Worm (Caenorhabditis elegans) whole organism, young adult: ENCODE measurements around the gene npr-3.
A peak's percentile ranks its signal among the peaks of the same experiment; 100 is the strongest.

ENCODE experiments used
- C06A6.2 ChIP-seq: fragments of 200-800 bp; sonication (Bioruptor generic); conservative IDR thresholded peaks from 2 replicates; pipeline ENCODE4 v1.3.6; 2022; ENCODE audit warnings: missing genetic modification characterization, missing compliant biosample characterization
- D2030.7 ChIP-seq: fragments of 200-800 bp; sonication (Bioruptor generic); IDR thresholded peaks from 2 replicates; pipeline ENCODE4 v1.3.6; 2022; ENCODE audit warnings: missing genetic modification reagents, missing genetic modification characterization, missing compliant biosample characterization
- F10E7.11 ChIP-seq: sonication (generic microtip); optimal IDR thresholded peaks from 2 replicates; lab custom pipeline; 2017; ENCODE audit warnings: mild to moderate bottlenecking, missing genetic modification characterization, moderate library complexity, missing compliant biosample characterization
- F33H1.4 ChIP-seq: fragments of 200-800 bp; sonication (Bioruptor generic); IDR thresholded peaks from 2 replicates; pipeline ENCODE4 v1.3.6; 2022; ENCODE audit warnings: missing genetic modification reagents, missing genetic modification characterization, missing compliant biosample characterization
- F49E8.2 ChIP-seq: sonication (generic microtip); optimal IDR thresholded peaks from 3 replicates; lab custom pipeline; 2017; ENCODE audit warnings: missing genetic modification characterization, mild to moderate bottlenecking, missing compliant biosample characterization, antibody characterized with exemption, moderate library complexity; ENCODE audit not compliant: insufficient read depth
- F55B11.4 ChIP-seq: sonication (generic microtip); optimal IDR thresholded peaks from 2 replicates; lab custom pipeline; 2016; ENCODE audit warnings: missing compliant biosample characterization, missing genetic modification characterization, borderline replicate concordance; ENCODE audit not compliant: insufficient read depth
- K11D2.4 ChIP-seq: fragments of 200-800 bp; sonication (Bioruptor generic); IDR thresholded peaks from 2 replicates; pipeline ENCODE4 v1.3.6; 2022; ENCODE audit warnings: missing genetic modification reagents, missing genetic modification characterization, missing compliant biosample characterization
- K12H6.12 ChIP-seq: fragments of 200-800 bp; sonication (Bioruptor generic); optimal IDR thresholded peaks from 2 replicates; lab custom pipeline; 2018; ENCODE audit warnings: mild to moderate bottlenecking, missing genetic modification characterization, missing compliant biosample characterization
- Y53G8AR.9 ChIP-seq: fragments of 200-800 bp; sonication (Bioruptor generic); conservative IDR thresholded peaks from 2 replicates; pipeline ENCODE4 v1.3.6; 2022; ENCODE audit warnings: missing genetic modification reagents, missing genetic modification characterization, missing compliant biosample characterization
- Y95B8A.8 ChIP-seq: fragments of 200-800 bp; sonication (Bioruptor generic); IDR thresholded peaks from 2 replicates; pipeline ENCODE4 v1.3.6; 2022; ENCODE audit warnings: missing genetic modification reagents, missing genetic modification characterization, missing compliant biosample characterization
- aptf-2 ChIP-seq: fragments of 200-800 bp; sonication (Bioruptor generic); conservative IDR thresholded peaks from 2 replicates; pipeline ENCODE4 v1.3.6; 2022; ENCODE audit warnings: missing genetic modification reagents, missing genetic modification characterization, missing compliant biosample characterization
- aptf-3 ChIP-seq: fragments of 200-800 bp; sonication (Bioruptor generic); IDR thresholded peaks from 2 replicates; pipeline ENCODE4 v1.3.6; 2022; ENCODE audit warnings: missing genetic modification characterization, missing compliant biosample characterization
- attf-5 ChIP-seq: fragments of 200-800 bp; sonication (Bioruptor generic); optimal IDR thresholded peaks from 2 replicates; lab custom pipeline; 2018; ENCODE audit warnings: mild to moderate bottlenecking, missing genetic modification characterization, missing compliant biosample characterization
- bed-1 ChIP-seq: fragments of 200-800 bp; sonication (Bioruptor generic); IDR thresholded peaks from 2 replicates; pipeline ENCODE4 v1.3.6; 2022; ENCODE audit warnings: missing genetic modification reagents, missing genetic modification characterization, missing compliant biosample characterization
- bed-2 ChIP-seq: fragments of 200-800 bp; sonication (Bioruptor generic); IDR thresholded peaks from 2 replicates; pipeline ENCODE4 v1.3.6; 2022; ENCODE audit warnings: missing genetic modification reagents, missing genetic modification characterization, missing compliant biosample characterization
- ccch-3 ChIP-seq: fragments of 200-800 bp; sonication (Bioruptor generic); optimal IDR thresholded peaks from 2 replicates; lab custom pipeline; 2018; ENCODE audit warnings: mild to moderate bottlenecking, missing genetic modification characterization, missing compliant biosample characterization
- cebp-1 ChIP-seq, 2 experiments: fragments of 200-800 bp in 1 of 2; sonication (Bioruptor generic) in 1 of 2; sonication (generic microtip) in 1 of 2; IDR thresholded peaks in 1 of 2; optimal IDR thresholded peaks in 1 of 2; 2 replicates each; pipeline versions ENCODE4 v1.3.6 to Lab custom; 2017 to 2022; ENCODE audit warnings: missing compliant biosample characterization in 2 of 2, missing genetic modification characterization in 2 of 2, mild to moderate bottlenecking in 1 of 2, missing genetic modification reagents in 1 of 2, moderate library complexity in 1 of 2
- ceh-100 ChIP-seq: fragments of 200-800 bp; sonication (Bioruptor generic); IDR thresholded peaks from 2 replicates; pipeline ENCODE4 v1.3.6; 2022; ENCODE audit warnings: missing genetic modification reagents, missing genetic modification characterization, missing compliant biosample characterization
- ceh-58 ChIP-seq: fragments of 200-800 bp; sonication (Bioruptor generic); IDR thresholded peaks from 2 replicates; pipeline ENCODE4 v1.3.6; 2022; ENCODE audit warnings: missing genetic modification characterization, missing compliant biosample characterization
- ceh-91 ChIP-seq: fragments of 200-800 bp; sonication (Bioruptor generic); IDR thresholded peaks from 2 replicates; pipeline ENCODE4 v1.3.6; 2022; ENCODE audit warnings: missing genetic modification reagents, missing genetic modification characterization, missing compliant biosample characterization
- chd-7 ChIP-seq: sonication (generic microtip); optimal IDR thresholded peaks from 2 replicates; lab custom pipeline; 2016; ENCODE audit warnings: mild to moderate bottlenecking, missing genetic modification characterization, moderate library complexity, missing compliant biosample characterization
- die-1 ChIP-seq: sonication (generic microtip); optimal IDR thresholded peaks from 2 replicates; lab custom pipeline; 2016; ENCODE audit warnings: missing genotype, mild to moderate bottlenecking, missing genetic modification characterization, missing compliant biosample characterization
- ekl-4 ChIP-seq: fragments of 200-800 bp; sonication (Bioruptor generic); IDR thresholded peaks from 2 replicates; pipeline ENCODE4 v1.3.6; 2022; ENCODE audit warnings: missing genetic modification reagents, missing genetic modification characterization, missing compliant biosample characterization
- ets-4 ChIP-seq: fragments of 200-800 bp; sonication (Bioruptor generic); optimal IDR thresholded peaks from 2 replicates; lab custom pipeline; 2018; ENCODE audit warnings: mild to moderate bottlenecking, missing genetic modification characterization, missing compliant biosample characterization
- hmg-1.2 ChIP-seq: fragments of 200-800 bp; sonication (Bioruptor generic); IDR thresholded peaks from 2 replicates; pipeline ENCODE4 v1.3.6; 2022; ENCODE audit warnings: missing genetic modification reagents, missing genetic modification characterization, missing compliant biosample characterization
- lin-26 ChIP-seq: fragments of 200-800 bp; sonication (Bioruptor generic); IDR thresholded peaks from 2 replicates; pipeline ENCODE4 v1.3.6; 2022; ENCODE audit warnings: missing genetic modification reagents, missing genetic modification characterization, missing compliant biosample characterization
- lin-35 ChIP-seq, 3 experiments: fragments of 150-350 bp in 2 of 3; sonication (generic microtip) in 1 of 3; optimal IDR thresholded peaks; 2 replicates each; lab custom pipeline; 2014 to 2018; ENCODE audit warnings: missing biosample characterization in 3 of 3, missing genetic modification characterization in 3 of 3, missing genetic modification reagents in 3 of 3
- lin-40 ChIP-seq: sonication (generic microtip); optimal IDR thresholded peaks from 2 replicates; lab custom pipeline; 2016; ENCODE audit warnings: missing genetic modification characterization, mild to moderate bottlenecking, missing compliant biosample characterization, missing genotype, missing genetic modification reagents
- lir-1 ChIP-seq: fragments of 200-800 bp; sonication (Bioruptor generic); conservative IDR thresholded peaks from 2 replicates; pipeline ENCODE4 v1.3.6; 2022; ENCODE audit warnings: missing genetic modification reagents, missing genetic modification characterization, missing compliant biosample characterization
- mes-4 ChIP-seq: sonication (generic microtip); optimal IDR thresholded peaks from 2 replicates; lab custom pipeline; 2016; ENCODE audit warnings: missing genotype, missing genetic modification characterization, missing compliant biosample characterization
- nfya-1 ChIP-seq: sonication (generic microtip); optimal IDR thresholded peaks from 2 replicates; lab custom pipeline; 2017; ENCODE audit warnings: antibody characterized with exemption, missing compliant biosample characterization, missing genetic modification characterization, borderline replicate concordance; ENCODE audit not compliant: insufficient read depth
- nfyb-1 ChIP-seq: fragments of 200-800 bp; sonication (Bioruptor generic); IDR thresholded peaks from 2 replicates; pipeline ENCODE4 v1.3.6; 2022; ENCODE audit warnings: missing genetic modification reagents, missing genetic modification characterization, missing compliant biosample characterization
- nhr-179 ChIP-seq: sonication (generic microtip); optimal IDR thresholded peaks from 2 replicates; lab custom pipeline; 2016; ENCODE audit warnings: mild to moderate bottlenecking, missing genetic modification characterization, missing compliant biosample characterization
- nhr-27 ChIP-seq: fragments of 200-800 bp; sonication (Bioruptor generic); optimal IDR thresholded peaks from 2 replicates; lab custom pipeline; 2018; ENCODE audit warnings: mild to moderate bottlenecking, missing genetic modification characterization, moderate library complexity, missing compliant biosample characterization
- pbrm-1 ChIP-seq: fragments of 200-800 bp; sonication (Bioruptor generic); IDR thresholded peaks from 2 replicates; pipeline ENCODE4 v1.3.6; 2022; ENCODE audit warnings: missing genetic modification reagents, missing genetic modification characterization, missing compliant biosample characterization
- pha-4 ChIP-seq: fragments of 150-350 bp; sonication (generic microtip); optimal IDR thresholded peaks from 2 replicates; lab custom pipeline; 2014; ENCODE audit warnings: missing biosample characterization, missing genetic modification reagents, missing genetic modification characterization
- rcor-1 ChIP-seq: fragments of 200-800 bp; sonication (Bioruptor generic); IDR thresholded peaks from 2 replicates; pipeline ENCODE4 v1.3.6; 2022; ENCODE audit warnings: missing genetic modification reagents, missing genetic modification characterization, missing compliant biosample characterization
- rpc-1 ChIP-seq, 2 experiments: fragments of 150-350 bp in 1 of 2; sonication (generic microtip) in 1 of 2; optimal IDR thresholded peaks; 2 replicates each; lab custom pipeline; 2014 to 2018; ENCODE audit warnings: missing biosample characterization in 1 of 2, missing genetic modification characterization in 1 of 2, missing genetic modification reagents in 1 of 2, missing genotype in 1 of 2
- sea-2 ChIP-seq: fragments of 200-800 bp; sonication (Bioruptor generic); IDR thresholded peaks from 2 replicates; pipeline ENCODE4 v1.3.6; 2022; ENCODE audit warnings: missing genetic modification characterization, missing compliant biosample characterization
- tbp1 ChIP-seq: fragments of 200-800 bp; sonication (Bioruptor generic); optimal IDR thresholded peaks from 2 replicates; lab custom pipeline; 2018; ENCODE audit warnings: mild to moderate bottlenecking, missing genetic modification characterization, missing compliant biosample characterization
- tbx-9 ChIP-seq: sonication (generic microtip); optimal IDR thresholded peaks from 2 replicates; lab custom pipeline; 2016; ENCODE audit warnings: borderline replicate concordance, missing genetic modification characterization, inconsistent platforms, missing compliant biosample characterization
- tlf-1 ChIP-seq: fragments of 200-800 bp; sonication (Bioruptor generic); optimal IDR thresholded peaks from 2 replicates; lab custom pipeline; 2018; ENCODE audit warnings: mild to moderate bottlenecking, missing genetic modification characterization, missing compliant biosample characterization
- unc-130 ChIP-seq: sonication (generic microtip); optimal IDR thresholded peaks from 2 replicates; lab custom pipeline; 2016; ENCODE audit warnings: missing genetic modification reagents, missing genetic modification characterization, missing compliant biosample characterization
- unc-62 ChIP-seq: fragments of 150-350 bp; optimal IDR thresholded peaks from 2 replicates; lab custom pipeline; 2014; ENCODE audit warnings: missing biosample characterization, missing genetic modification reagents, missing genetic modification characterization
- ztf-18 ChIP-seq: sonication (generic microtip); optimal IDR thresholded peaks from 2 replicates; lab custom pipeline; 2016; ENCODE audit warnings: missing genotype, mild to moderate bottlenecking, missing genetic modification characterization, missing compliant biosample characterization
- ztf-28 ChIP-seq: fragments of 200-800 bp; sonication (Bioruptor generic); IDR thresholded peaks from 2 replicates; pipeline ENCODE4 v1.3.6; 2022; ENCODE audit warnings: missing genetic modification reagents, missing genetic modification characterization, missing compliant biosample characterization

Gene npr-3

ce11 chrIV:11480027-11480896 is 20.5 kb downstream of the npr-3 start, which contains the start of the genes mbf-1 and nse-4 (continued):
- TF ChIP-seq ekl-4 (GFP tag; lab: Robert Waterston, UW) (0 out of 2 replicates have a peak, but pooled peaks have one; percentile 34), hmg-1.2 (peak; percentile 37; the same call in 1 of the 2 replicates), F49E8.2 (tag; lab: Kevin White, UChicago) (peak; percentile 23), nhr-179 (no peak), Y53G8AR.9 (no peak), tbx-9 (tag; lab: Kevin White, UChicago) (no peak), rpc-1 (optimal IDR thresholded peaks at IDR 0.05; lab: Kevin White, UChicago) (peak; percentile 34), rpc-1 (tag; optimal IDR thresholded peaks at IDR 0.05; lab: Kevin White, UChicago) (no peak), K12H6.12 (no peak), rcor-1 (GFP tag; lab: Robert Waterston, UW) (no peak), ceh-58 (GFP tag; lab: Robert Waterston, UW) (no peak), tbp1 (GFP tag; lab: Kevin White, UChicago) (peak; percentile 44), lin-35 (GFP tag; optimal IDR thresholded peaks at IDR 0.05; lab: Kevin White, UChicago) (peak in 1 of 3 experiments; percentile 61), unc-130 (GFP tag; lab: Kevin White, UChicago) (no peak), D2030.7 (peak; percentile 47), tlf-1 (no peak), ccch-3 (GFP tag; lab: Kevin White, UChicago) (no peak), lir-1 (GFP tag; lab: Robert Waterston, UW) (no peak), attf-5 (GFP tag; lab: Kevin White, UChicago) (peak; percentile 43), bed-2 (GFP tag; lab: Robert Waterston, UW) (no peak), cebp-1 (GFP tag; IDR thresholded peaks at IDR 0.05; lab: Robert Waterston, UW) (peak; percentile 32; the same call in 1 of the 2 replicates), cebp-1 (tag; optimal IDR thresholded peaks at IDR 0.05; lab: Kevin White, UChicago) (peak; percentile 79), nhr-27 (tag; lab: Kevin White, UChicago) (no peak), ceh-91 (GFP tag; lab: Robert Waterston, UW) (no peak), sea-2 (GFP tag; lab: Robert Waterston, UW) (no peak), pbrm-1 (GFP tag; lab: Robert Waterston, UW) (peak; percentile 53; the same call in 1 of the 2 replicates), chd-7 (tag; lab: Kevin White, UChicago) (no peak), Y95B8A.8 (no peak), ztf-18 (tag; lab: Kevin White, UChicago) (no peak), lin-40 (peak; percentile 59), nfya-1 (no peak), aptf-2 (GFP tag; lab: Robert Waterston, UW) (no peak), F33H1.4 (GFP tag; lab: Robert Waterston, UW) (peak; percentile 53), K11D2.4 (GFP tag; lab: Robert Waterston, UW) (no peak), ets-4 (GFP tag; lab: Kevin White, UChicago) (no peak), unc-62 (GFP tag; lab: Kevin White, UChicago) (no peak), lin-26 (GFP tag; lab: Robert Waterston, UW) (peak; percentile 71; the same call in 1 of the 2 replicates), pha-4 (tag; lab: Kevin White, UChicago) (no peak), ceh-100 (no peak), nfyb-1 (no peak), F55B11.4 (tag; lab: Kevin White, UChicago) (no peak), bed-1 (no peak), F10E7.11 (tag; lab: Kevin White, UChicago) (no peak), aptf-3 (GFP tag; lab: Robert Waterston, UW) (no peak), die-1 (tag; lab: Kevin White, UChicago) (no peak), ztf-28 (GFP tag; lab: Robert Waterston, UW) (no peak), mes-4 (tag; lab: Kevin White, UChicago) (no peak), C06A6.2 (no peak)
